Worm (Caenorhabditis elegans) whole organism, mixed stage, embryonic: ENCODE measurements around the gene hyls-1.

Source experiments
- bed-3 ChIP-seq: fragments of 200-800 bp; sonication (Bioruptor generic); optimal IDR thresholded peaks from 3 replicates; lab custom pipeline; 2018; ENCODE audit warnings: mild to moderate bottlenecking, missing genetic modification characterization, moderate library complexity, missing compliant biosample characterization
- ceh-43 ChIP-seq: fragments of 200-800 bp; sonication (Bioruptor generic); optimal IDR thresholded peaks from 2 replicates; lab custom pipeline; 2018; ENCODE audit warnings: mild to moderate bottlenecking, missing genetic modification characterization, moderate library complexity, missing compliant biosample characterization
- ceh-83 ChIP-seq: fragments of 200-800 bp; sonication (Bioruptor generic); optimal IDR thresholded peaks from 2 replicates; lab custom pipeline; 2018; ENCODE audit warnings: mild to moderate bottlenecking, missing genetic modification characterization, missing compliant biosample characterization
- ces-1 ChIP-seq: fragments of 150-350 bp; optimal IDR thresholded peaks from 2 replicates; lab custom pipeline; 2014; ENCODE audit warnings: missing biosample characterization, missing genetic modification reagents, missing genetic modification characterization
- cnd-1 ChIP-seq: fragments of 200-800 bp; sonication (Bioruptor generic); optimal IDR thresholded peaks from 2 replicates; lab custom pipeline; 2018; ENCODE audit warnings: mild to moderate bottlenecking, missing genetic modification characterization, missing compliant biosample characterization
- elt-1 ChIP-seq: sonication (generic microtip); optimal IDR thresholded peaks from 2 replicates; lab custom pipeline; 2017; ENCODE audit warnings: missing genetic modification characterization, mild to moderate bottlenecking, missing compliant biosample characterization, antibody characterized with exemption, moderate library complexity, borderline replicate concordance; ENCODE audit not compliant: insufficient read depth
- elt-3 ChIP-seq: fragments of 150-350 bp; optimal IDR thresholded peaks from 2 replicates; lab custom pipeline; 2014; ENCODE audit warnings: missing biosample characterization, missing genetic modification characterization
- flh-1 ChIP-seq: fragments of 200-800 bp; sonication (Bioruptor generic); optimal IDR thresholded peaks from 2 replicates; lab custom pipeline; 2018; ENCODE audit warnings: mild to moderate bottlenecking, missing genetic modification characterization, moderate library complexity, missing compliant biosample characterization
- ham-2 ChIP-seq: fragments of 200-800 bp; sonication (Bioruptor generic); optimal IDR thresholded peaks from 2 replicates; lab custom pipeline; 2018; ENCODE audit warnings: mild to moderate bottlenecking, missing genetic modification characterization, missing compliant biosample characterization
- hlh-1 ChIP-seq: fragments of 150-350 bp; optimal IDR thresholded peaks from 2 replicates; lab custom pipeline; 2014; ENCODE audit warnings: missing biosample characterization, missing genetic modification reagents, missing genetic modification characterization
- lin-13 ChIP-seq: fragments of 150-350 bp; optimal IDR thresholded peaks from 2 replicates; lab custom pipeline; 2014; ENCODE audit warnings: missing biosample characterization, missing genetic modification characterization
- lin-32 ChIP-seq: fragments of 200-800 bp; sonication (Bioruptor generic); optimal IDR thresholded peaks from 2 replicates; lab custom pipeline; 2018; ENCODE audit warnings: mild to moderate bottlenecking, missing genetic modification characterization, missing compliant biosample characterization
- lsy-2 ChIP-seq: fragments of 150-350 bp; optimal IDR thresholded peaks from 2 replicates; lab custom pipeline; 2014; ENCODE audit warnings: missing biosample characterization, missing genetic modification characterization
- mab-5 ChIP-seq: fragments of 150-350 bp; optimal IDR thresholded peaks from 2 replicates; lab custom pipeline; 2014; ENCODE audit warnings: missing biosample characterization, missing genetic modification characterization
- mep-1 ChIP-seq: fragments of 150-350 bp; optimal IDR thresholded peaks from 2 replicates; lab custom pipeline; 2017; ENCODE audit warnings: missing biosample characterization, missing genetic modification reagents, missing genetic modification characterization, inconsistent platforms
- mls-2 ChIP-seq: sonication (generic microtip); optimal IDR thresholded peaks from 2 replicates; lab custom pipeline; 2016; ENCODE audit warnings: mild to moderate bottlenecking, missing genetic modification characterization, moderate library complexity, missing compliant biosample characterization
- nhr-2 ChIP-seq: fragments of 150-350 bp; optimal IDR thresholded peaks from 2 replicates; lab custom pipeline; 2014; ENCODE audit warnings: missing biosample characterization, missing genetic modification characterization
- nhr-237 ChIP-seq: fragments of 150-350 bp; optimal IDR thresholded peaks from 2 replicates; lab custom pipeline; 2014; ENCODE audit warnings: missing biosample characterization, missing genetic modification characterization
- nhr-28 ChIP-seq: fragments of 150-350 bp; optimal IDR thresholded peaks from 2 replicates; lab custom pipeline; 2014; ENCODE audit warnings: missing biosample characterization, missing genetic modification characterization
- nhr-76 ChIP-seq: sonication (generic microtip); optimal IDR thresholded peaks from 2 replicates; lab custom pipeline; 2017; ENCODE audit warnings: missing biosample characterization, missing genetic modification characterization
- pha-4 ChIP-seq: fragments of 150-350 bp; optimal IDR thresholded peaks from 2 replicates; lab custom pipeline; 2018; ENCODE audit warnings: missing biosample characterization, missing genetic modification reagents, missing genetic modification characterization
- sem-2 ChIP-seq: fragments of 200-800 bp; sonication (Bioruptor generic); optimal IDR thresholded peaks from 2 replicates; lab custom pipeline; 2018; ENCODE audit warnings: mild to moderate bottlenecking, missing genetic modification characterization, missing compliant biosample characterization
- snpc-4 ChIP-seq: fragments of 150-350 bp; optimal IDR thresholded peaks from 2 replicates; lab custom pipeline; 2014; ENCODE audit warnings: missing biosample characterization, missing genetic modification characterization
- sptf-1 ChIP-seq: sonication (generic microtip); optimal IDR thresholded peaks from 2 replicates; lab custom pipeline; 2017; ENCODE audit warnings: mild to moderate bottlenecking, missing genetic modification characterization, moderate library complexity, missing compliant biosample characterization
- tbx-8 ChIP-seq: fragments of 200-800 bp; sonication (Bioruptor generic); optimal IDR thresholded peaks from 2 replicates; lab custom pipeline; 2018; ENCODE audit warnings: mild to moderate bottlenecking, missing genetic modification characterization, moderate library complexity, missing compliant biosample characterization
- unc-120 ChIP-seq: sonication (generic microtip); optimal IDR thresholded peaks from 2 replicates; lab custom pipeline; 2017; ENCODE audit warnings: missing genetic modification characterization, missing compliant biosample characterization; ENCODE audit not compliant: poor library complexity, severe bottlenecking
- unc-39 ChIP-seq: fragments of 150-350 bp; optimal IDR thresholded peaks from 2 replicates; lab custom pipeline; 2014; ENCODE audit warnings: missing biosample characterization, missing genetic modification characterization
- unc-62 ChIP-seq: fragments of 150-350 bp; optimal IDR thresholded peaks from 2 replicates; lab custom pipeline; 2014; ENCODE audit warnings: missing biosample characterization, missing genetic modification reagents, missing genetic modification characterization
- zip-8 ChIP-seq: fragments of 150-350 bp; optimal IDR thresholded peaks from 2 replicates; lab custom pipeline; 2014; ENCODE audit warnings: missing biosample characterization, missing genetic modification characterization
- ztf-11 ChIP-seq: fragments of 150-350 bp; optimal IDR thresholded peaks from 2 replicates; lab custom pipeline; 2014; ENCODE audit warnings: missing biosample characterization, missing genetic modification characterization

hyls-1 gene

ce11 chrV:7266021-7266420 is 28.8 kb downstream of the hyls-1 start, which contains the start of gene C13A2.7:
Gene C13A2.7, plus strand, starts transcription at chrV:7266321.
- no peak for TF ChIP-seq hlh-1 (tag; lab: Kevin White, UChicago)
- TF ChIP-seq flh-1 (GFP tag; lab: Kevin White, UChicago) = no peak
- TF ChIP-seq elt-3 = no peak
- no peak for TF ChIP-seq tbx-8 (GFP tag; lab: Kevin White, UChicago)
- TF ChIP-seq bed-3 (GFP tag; lab: Kevin White, UChicago) = no peak
- TF ChIP-seq cnd-1 (tag; lab: Kevin White, UChicago) = no peak
- TF ChIP-seq unc-62 = no peak
- TF ChIP-seq ces-1 (GFP tag; lab: Kevin White, UChicago) = no peak
- TF ChIP-seq sem-2 (GFP tag; lab: Kevin White, UChicago) = no peak
- TF ChIP-seq unc-120 (tag; lab: Kevin White, UChicago) = no peak
- no peak for TF ChIP-seq snpc-4 (tag; lab: Kevin White, UChicago)
- TF ChIP-seq lin-32 (GFP tag; lab: Kevin White, UChicago) = no peak
- TF ChIP-seq nhr-2 (tag; lab: Kevin White, UChicago) = no peak
- TF ChIP-seq sptf-1 (tag; lab: Kevin White, UChicago) = no peak
- TF ChIP-seq nhr-76 (tag; lab: Kevin White, UChicago) = no peak
- TF ChIP-seq mab-5 (tag; lab: Kevin White, UChicago) = no peak
- TF ChIP-seq lsy-2 (tag; lab: Kevin White, UChicago) = no peak
- TF ChIP-seq ham-2 (GFP tag; lab: Kevin White, UChicago) = no peak
- TF ChIP-seq zip-8 (tag; lab: Kevin White, UChicago) = no peak

DNA sequence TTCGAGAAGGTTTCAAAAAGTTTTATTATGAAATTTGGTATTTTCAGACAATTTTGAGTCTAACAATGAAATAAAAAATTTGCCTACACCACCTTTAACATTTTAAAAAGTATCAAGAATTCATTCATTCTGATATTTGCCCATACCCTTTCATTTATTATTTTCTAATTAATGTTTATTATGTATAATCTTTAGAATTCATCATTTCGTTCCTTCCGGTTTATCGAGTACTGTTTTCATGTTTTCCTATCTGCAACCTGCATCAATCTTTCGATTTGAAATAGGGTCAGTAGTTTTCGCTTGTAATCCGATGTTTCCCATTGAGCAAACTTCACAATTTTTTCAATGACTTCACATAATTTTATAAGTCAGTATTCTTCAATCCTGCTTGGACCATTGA is 32.2 kb downstream of the hyls-1 start, which contains the start of gene C13A2.6:
TSS of gene C13A2.6 (plus strand) at position 301 of the 400 bp plus-strand sequence.
- TF ChIP-seq pha-4 (tag; lab: Kevin White, UChicago) (no peak), zip-8 (tag; lab: Kevin White, UChicago) (no peak), lin-13 (tag; lab: Kevin White, UChicago) (no peak), unc-120 (tag; lab: Kevin White, UChicago) (no peak), sem-2 (GFP tag; lab: Kevin White, UChicago) (no peak), elt-1 (no peak), nhr-28 (tag; lab: Kevin White, UChicago) (no peak), nhr-237 (tag; lab: Kevin White, UChicago) (no peak), unc-39 (tag; lab: Kevin White, UChicago) (no peak), mep-1 (tag; lab: Kevin White, UChicago) (no peak), cnd-1 (tag; lab: Kevin White, UChicago) (no peak), flh-1 (GFP tag; lab: Kevin White, UChicago) (no peak), bed-3 (GFP tag; lab: Kevin White, UChicago) (no peak), elt-3 (no peak), lin-32 (GFP tag; lab: Kevin White, UChicago) (no peak), nhr-2 (tag; lab: Kevin White, UChicago) (no peak), unc-62 (no peak), ztf-11 (tag; lab: Kevin White, UChicago) (no peak)

ce11 chrV:7274992-7275391 is 37.8 kb downstream of the hyls-1 start, which contains the start of gene C13A2.10:
Gene C13A2.10, minus strand, starts transcription at chrV:7275092.
- no peak for TF ChIP-seq sem-2 (GFP tag; lab: Kevin White, UChicago)

ce11 chrV:7275491-7275890 is 38.3 kb downstream of the hyls-1 start, which contains the start of gene C13A2.5:
Gene C13A2.5, plus strand, starts transcription at chrV:7275791.
- TF ChIP-seq sptf-1 (tag; lab: Kevin White, UChicago) = no peak
- no peak for TF ChIP-seq nhr-28 (tag; lab: Kevin White, UChicago)
- TF ChIP-seq ham-2 (GFP tag; lab: Kevin White, UChicago) = no peak
- no peak for TF ChIP-seq flh-1 (GFP tag; lab: Kevin White, UChicago)
- no peak for TF ChIP-seq pha-4 (tag; lab: Kevin White, UChicago)
- no peak for TF ChIP-seq hlh-1 (tag; lab: Kevin White, UChicago)
- no peak for TF ChIP-seq lin-32 (GFP tag; lab: Kevin White, UChicago)
- TF ChIP-seq nhr-76 (tag; lab: Kevin White, UChicago) = no peak

DNA sequence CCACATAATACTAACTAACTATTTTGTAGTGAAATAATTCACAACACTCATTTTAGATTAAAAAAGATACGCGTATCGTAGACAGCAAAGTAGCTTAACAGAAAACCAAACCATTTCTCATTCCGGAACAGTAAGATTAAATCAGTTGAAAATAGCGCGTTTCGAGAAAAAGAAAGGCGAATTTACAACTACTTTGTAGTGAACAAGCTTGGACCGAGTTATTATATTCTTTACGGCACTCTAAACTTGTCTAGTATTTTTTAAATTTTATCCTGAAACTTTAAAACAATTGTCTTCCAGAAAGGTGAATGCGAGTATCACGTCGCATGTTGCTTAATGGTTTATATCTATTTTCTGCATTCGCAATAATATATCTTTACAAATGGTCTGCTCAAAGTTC is 41.9 kb downstream of the hyls-1 start, which contains the start of gene C13A2.4:
TSS of gene C13A2.4 (plus strand) at position 301 of the 400 bp plus-strand sequence.
- no peak for TF ChIP-seq mep-1 (tag; lab: Kevin White, UChicago)
- TF ChIP-seq hlh-1 (tag; lab: Kevin White, UChicago) = no peak
- TF ChIP-seq sem-2 (GFP tag; lab: Kevin White, UChicago) = no peak

DNA sequence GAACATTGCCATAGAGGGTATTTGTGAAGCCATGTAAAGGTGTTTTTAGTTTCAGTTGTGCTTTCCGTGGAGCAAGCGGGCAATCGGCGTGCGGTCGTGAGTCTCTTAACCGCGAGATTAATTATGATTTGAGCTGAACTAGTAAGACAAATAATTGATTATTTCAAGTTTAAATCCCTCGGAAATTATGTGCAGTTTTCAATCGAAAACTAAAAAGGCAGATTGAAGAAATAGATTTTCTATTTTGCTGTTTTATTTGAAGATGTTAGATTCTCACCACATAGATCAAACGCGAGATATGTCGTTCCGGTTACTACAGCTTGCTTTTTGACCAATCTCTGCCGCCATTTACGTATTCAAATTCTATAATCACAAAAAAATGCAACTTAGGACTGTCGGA is 44.9 kb downstream of the hyls-1 start, which contains the start of gene C13A2.3:
TSS of gene C13A2.3 (plus strand) at position 301 of the 400 bp plus-strand sequence.
- no peak for TF ChIP-seq ztf-11 (tag; lab: Kevin White, UChicago)
- TF ChIP-seq pha-4 (tag; lab: Kevin White, UChicago) = no peak
- TF ChIP-seq sptf-1 (tag; lab: Kevin White, UChicago) = no peak
- TF ChIP-seq nhr-76 (tag; lab: Kevin White, UChicago) = no peak
- no peak for TF ChIP-seq ceh-43 (GFP tag; lab: Kevin White, UChicago)
- no peak for TF ChIP-seq ceh-83 (GFP tag; lab: Kevin White, UChicago)
- no peak for TF ChIP-seq sem-2 (GFP tag; lab: Kevin White, UChicago)
- TF ChIP-seq mls-2 (tag; lab: Kevin White, UChicago) = no peak
- TF ChIP-seq elt-1 = no peak
- no peak for TF ChIP-seq flh-1 (GFP tag; lab: Kevin White, UChicago)
- TF ChIP-seq nhr-28 (tag; lab: Kevin White, UChicago) = no peak
- TF ChIP-seq lsy-2 (tag; lab: Kevin White, UChicago) = no peak
- TF ChIP-seq nhr-2 (tag; lab: Kevin White, UChicago) = no peak
- TF ChIP-seq bed-3 (GFP tag; lab: Kevin White, UChicago) = no peak
- no peak for TF ChIP-seq lin-13 (tag; lab: Kevin White, UChicago)
